Fruit fly (Drosophila melanogaster): Measurements from ENCODE around the gene CG3769.

CG3769 gene

dm6 chr2L:9452959-9453358 is 17.8 kb downstream of the CG3769 start (continued):
- TF ChIP-seq Elba2 (GFP tag; optimal IDR thresholded peaks at IDR 0.05) (peak; percentile 100), CG18262 (tag; optimal IDR thresholded peaks at IDR 0.05) (no peak), sna (GFP tag; IDR thresholded peaks at IDR 0.05; ENCODE audit: partially characterized antibody) (no peak), Hmr (GFP tag; optimal IDR thresholded peaks at IDR 0.05) (peak; percentile 15), psq (GFP tag; optimal IDR thresholded peaks at IDR 0.05) (no peak), CG7839 (tag; optimal IDR thresholded peaks at IDR 0.05) (no peak), ro (GFP tag; IDR thresholded peaks at IDR 0.05) (no peak), ham (GFP tag; IDR thresholded peaks at IDR 0.05) (no peak), sug (tag; optimal IDR thresholded peaks at IDR 0.05) (no peak), GATAe (GFP tag; conservative IDR thresholded peaks at IDR 0.05) (no peak), wdn (GFP tag; IDR thresholded peaks at IDR 0.05) (no peak), CG9817 (tag; optimal IDR thresholded peaks at IDR 0.05) (no peak), nerfin-1 (tag; optimal IDR thresholded peaks at IDR 0.05) (no peak), jing (GFP tag; optimal IDR thresholded peaks at IDR 0.05) (no peak), gem (tag; optimal IDR thresholded peaks at IDR 0.05) (no peak), CrebB (tag; optimal IDR thresholded peaks at IDR 0.05) (no peak), CG9727 (GFP tag; optimal IDR thresholded peaks at IDR 0.05) (no peak), CG8290 (GFP tag; optimal IDR thresholded peaks at IDR 0.05) (no peak), CG8290 (tag; optimal IDR thresholded peaks at IDR 0.05) (peak; percentile 55 to 58)

dm6 chr2L:9454369-9455054 is 19.3 kb downstream of the CG3769 start:
- TF ChIP-seq sens (GFP tag) (peak; percentile 68), CG15479 (GFP tag; optimal IDR thresholded peaks at IDR 0.05) (peak; percentile 65), D (optimal IDR thresholded peaks at IDR 0.05) (peak; percentile 89), D (GFP tag; optimal IDR thresholded peaks at IDR 0.05) (no peak), zen (tag; optimal IDR thresholded peaks at IDR 0.05) (peak; percentile 32), CG30020 (tag; optimal IDR thresholded peaks at IDR 0.05) (no peak), CG2199 (GFP tag; IDR thresholded peaks at IDR 0.05) (peak; percentile 70; the same call in 1 of the 3 replicates), ac (GFP tag; optimal IDR thresholded peaks at IDR 0.05) (peak; percentile 61), sim (GFP tag; IDR thresholded peaks at IDR 0.05) (no peak), pfk (GFP tag; optimal IDR thresholded peaks at IDR 0.05) (no peak), Med (GFP tag) (peak; percentile 1), crol (GFP tag; IDR thresholded peaks at IDR 0.05) (no peak), twi (tag; optimal IDR thresholded peaks at IDR 0.05) (peak; percentile 98), tll (GFP tag; optimal IDR thresholded peaks at IDR 0.05) (peak in 1 of 2 experiments; percentile 85), eve (GFP tag; optimal IDR thresholded peaks at IDR 0.05) (peak in 1 of 2 experiments; percentile 0), insv (GFP tag; optimal IDR thresholded peaks at IDR 0.05) (peak in 1 of 2 experiments; percentile 76), gcm2 (GFP tag; optimal IDR thresholded peaks at IDR 0.05) (no peak), amos (GFP tag; IDR thresholded peaks at IDR 0.05; ENCODE audit: partially characterized antibody) (peak; percentile 25; the same call in 1 of the 2 replicates), pros (GFP tag; optimal IDR thresholded peaks at IDR 0.05) (peak; percentile 62), Kr (GFP tag; optimal IDR thresholded peaks at IDR 0.05) (peak; percentile 48), emc (GFP tag; optimal IDR thresholded peaks at IDR 0.05) (no peak)
